Fruit fly (Drosophila melanogaster) whole organism, embryonic: Measurements from ENCODE around the gene nAChRalpha3.

ENCODE experiments used
- Adf1 ChIP-seq: fragments of 200-800 bp; sonication (Bioruptor generic); IDR thresholded peaks from 2 replicates; pipeline ENCODE4 v1.3.6; 2022; ENCODE audit warnings: missing biosample characterization, missing genetic modification characterization
- BEAF-32 ChIP-seq: fragments of 200-800 bp; sonication (Bioruptor generic); optimal IDR thresholded peaks from 3 replicates; lab custom pipeline; 2017; ENCODE audit warnings: missing biosample characterization, missing genetic modification characterization, mild to moderate bottlenecking, moderate library complexity, missing genetic modification reagents
- Bgb ChIP-seq: fragments of 200-800 bp; sonication (Bioruptor generic); IDR thresholded peaks from 2 replicates; pipeline ENCODE4 v1.3.6; 2022; ENCODE audit warnings: missing biosample characterization, missing genetic modification characterization; ENCODE audit not compliant: partially characterized antibody
- CG11560 ChIP-seq: fragments of 200-800 bp; sonication (Bioruptor generic); IDR thresholded peaks from 3 replicates; pipeline ENCODE4 v1.3.6; 2022; ENCODE audit warnings: missing biosample characterization, missing genetic modification characterization
- CG12071 ChIP-seq: fragments of 200-800 bp; sonication (Bioruptor generic); optimal IDR thresholded peaks from 3 replicates; lab custom pipeline; 2018; ENCODE audit warnings: missing biosample characterization, mild to moderate bottlenecking, missing genetic modification characterization
- CG13123 ChIP-seq: fragments of 200-800 bp; sonication (Bioruptor generic); optimal IDR thresholded peaks from 2 replicates; lab custom pipeline; 2016; ENCODE audit warnings: missing biosample characterization, missing genetic modification characterization
- CG15269 ChIP-seq: fragments of 200-800 bp; sonication (Bioruptor generic); optimal IDR thresholded peaks from 2 replicates; lab custom pipeline; 2018; ENCODE audit warnings: missing biosample characterization, mild to moderate bottlenecking, missing genetic modification characterization, moderate library complexity
- CG17186 ChIP-seq: fragments of 200-800 bp; sonication (Bioruptor generic); optimal IDR thresholded peaks from 3 replicates; lab custom pipeline; 2017; ENCODE audit warnings: missing biosample characterization, missing genetic modification reagents, missing genetic modification characterization
- CG17802 ChIP-seq: fragments of 200-800 bp; sonication (Bioruptor generic); optimal IDR thresholded peaks from 2 replicates; lab custom pipeline; 2018; ENCODE audit warnings: missing biosample characterization, mild to moderate bottlenecking, missing genetic modification characterization, moderate library complexity
- CG1792 ChIP-seq: fragments of 200-800 bp; sonication (Bioruptor generic); optimal IDR thresholded peaks from 2 replicates; lab custom pipeline; 2016; ENCODE audit warnings: missing biosample characterization, missing genetic modification characterization
- CG3065 ChIP-seq: fragments of 200-800 bp; sonication (Bioruptor generic); optimal IDR thresholded peaks from 2 replicates; lab custom pipeline; 2016; ENCODE audit warnings: missing biosample characterization, missing genetic modification characterization
- CG31441 ChIP-seq: fragments of 200-800 bp; sonication (Bioruptor generic); IDR thresholded peaks from 2 replicates; pipeline ENCODE4 v1.3.6; 2022; ENCODE audit warnings: missing biosample characterization, missing genetic modification characterization
- CG32532 ChIP-seq: fragments of 200-800 bp; sonication (Bioruptor generic); IDR thresholded peaks from 2 replicates; pipeline ENCODE4 v1.3.6; 2022; ENCODE audit warnings: missing biosample characterization, missing genetic modification characterization
- CG4820 ChIP-seq: fragments of 200-800 bp; sonication (Bioruptor generic); optimal IDR thresholded peaks from 3 replicates; lab custom pipeline; 2016; ENCODE audit warnings: missing biosample characterization, missing genetic modification characterization
- CG6854 ChIP-seq: fragments of 200-800 bp; sonication (Bioruptor generic); optimal IDR thresholded peaks from 3 replicates; lab custom pipeline; 2017; ENCODE audit warnings: missing biosample characterization, mild to moderate bottlenecking, missing genetic modification characterization
- D ChIP-seq, 2 experiments: fragments of 200-800 bp in 1 of 2; fragments of >200 bp in 1 of 2; sonication (Bioruptor generic) in 1 of 2; optimal IDR thresholded peaks; 2 replicates in 1 of 2; 3 replicates in 1 of 2; lab custom pipeline; 2017; ENCODE audit warnings: mild to moderate bottlenecking in 1 of 2, missing biosample characterization in 1 of 2, missing genetic modification characterization in 1 of 2, missing genetic modification reagents in 1 of 2
- D19A ChIP-seq: fragments of 200-800 bp; optimal IDR thresholded peaks from 3 replicates; lab custom pipeline; 2019; ENCODE audit warnings: missing biosample characterization, mild to moderate bottlenecking, missing genetic modification characterization, moderate library complexity
- D19B ChIP-seq: fragments of 200-800 bp; sonication (Bioruptor generic); optimal IDR thresholded peaks from 2 replicates; lab custom pipeline; 2017; ENCODE audit warnings: missing biosample characterization, mild to moderate bottlenecking, missing genetic modification characterization
- Dref ChIP-seq: fragments of 200-800 bp; sonication (Bioruptor generic); IDR thresholded peaks from 2 replicates; pipeline ENCODE4 v1.3.6; 2022; ENCODE audit warnings: missing biosample characterization, missing genetic modification characterization
- Fer2 ChIP-seq: fragments of 200-800 bp; sonication (Bioruptor generic); optimal IDR thresholded peaks from 2 replicates; lab custom pipeline; 2018; ENCODE audit warnings: missing biosample characterization, mild to moderate bottlenecking, missing genetic modification characterization, moderate library complexity
- H2.0 ChIP-seq: fragments of 200-800 bp; sonication (Bioruptor generic); IDR thresholded peaks from 2 replicates; pipeline ENCODE4 v1.3.6; 2022; ENCODE audit warnings: missing biosample characterization, missing genetic modification characterization
- MESR4 ChIP-seq: fragments of 200-800 bp; sonication (Bioruptor generic); optimal IDR thresholded peaks from 2 replicates; lab custom pipeline; 2018; ENCODE audit warnings: missing biosample characterization, mild to moderate bottlenecking, missing genetic modification characterization, moderate library complexity
- Mad ChIP-seq: fragments of 200-800 bp; sonication (Bioruptor generic); optimal IDR thresholded peaks from 2 replicates; lab custom pipeline; 2016; ENCODE audit warnings: missing biosample characterization, missing genetic modification characterization
- Max ChIP-seq: fragments of 200-800 bp; sonication (Bioruptor generic); optimal IDR thresholded peaks from 2 replicates; lab custom pipeline; 2016; ENCODE audit warnings: missing biosample characterization, mild to moderate bottlenecking, missing genetic modification characterization
- Oli ChIP-seq: fragments of 200-800 bp; sonication (Bioruptor generic); optimal IDR thresholded peaks from 2 replicates; lab custom pipeline; 2018; ENCODE audit warnings: missing biosample characterization, mild to moderate bottlenecking, missing genetic modification characterization, moderate library complexity
- Ptx1 ChIP-seq: fragments of 200-800 bp; sonication (Bioruptor generic); IDR thresholded peaks from 2 replicates; pipeline ENCODE4 v1.3.6; 2022; ENCODE audit warnings: missing biosample characterization, missing genetic modification characterization
- Sox102F ChIP-seq: fragments of 200-800 bp; sonication (Bioruptor generic); optimal IDR thresholded peaks from 2 replicates; lab custom pipeline; 2018; ENCODE audit warnings: missing biosample characterization, mild to moderate bottlenecking, missing genetic modification characterization, moderate library complexity
- Sry-β ChIP-seq: fragments of 200-800 bp; sonication (Bioruptor generic); optimal IDR thresholded peaks from 2 replicates; lab custom pipeline; 2018; ENCODE audit warnings: missing biosample characterization, mild to moderate bottlenecking, missing genetic modification characterization, moderate library complexity
- Sry-δ ChIP-seq: fragments of 200-800 bp; sonication (Bioruptor generic); optimal IDR thresholded peaks from 2 replicates; lab custom pipeline; 2016; ENCODE audit warnings: missing biosample characterization, missing genetic modification characterization
- Usf ChIP-seq: fragments of 200-800 bp; sonication (Bioruptor generic); optimal IDR thresholded peaks from 2 replicates; lab custom pipeline; 2017; ENCODE audit warnings: missing genotype, missing biosample characterization, missing genetic modification characterization
- ac ChIP-seq: fragments of 200-800 bp; sonication (Bioruptor generic); optimal IDR thresholded peaks from 3 replicates; lab custom pipeline; 2017; ENCODE audit warnings: missing biosample characterization, mild to moderate bottlenecking, missing genetic modification characterization
- ara ChIP-seq: fragments of 200-800 bp; sonication (Bioruptor generic); IDR thresholded peaks from 2 replicates; pipeline ENCODE4 v1.3.6; 2022; ENCODE audit warnings: missing biosample characterization, missing genetic modification characterization
- ato ChIP-seq: fragments of 200-800 bp; sonication (Bioruptor generic); IDR thresholded peaks from 2 replicates; pipeline ENCODE4 v1.3.6; 2022; ENCODE audit warnings: missing biosample characterization, missing genetic modification characterization; ENCODE audit not compliant: partially characterized antibody
- dati ChIP-seq: fragments of 200-800 bp; sonication (Bioruptor generic); IDR thresholded peaks from 2 replicates; pipeline ENCODE4 v1.3.6; 2022; ENCODE audit warnings: missing biosample characterization, missing genetic modification characterization
- dmrt99B ChIP-seq: fragments of 200-800 bp; sonication (Bioruptor generic); optimal IDR thresholded peaks from 2 replicates; lab custom pipeline; 2018; ENCODE audit warnings: missing biosample characterization, mild to moderate bottlenecking, missing genetic modification characterization, moderate library complexity
- dpn ChIP-seq, 2 experiments: fragments of 200-800 bp; sonication (Bioruptor generic); optimal IDR thresholded peaks; 3 replicates each; lab custom pipeline; 2016; ENCODE audit warnings: missing biosample characterization in 2 of 2, missing genetic modification characterization in 2 of 2
- esg ChIP-seq: fragments of 200-800 bp; sonication (Bioruptor generic); conservative IDR thresholded peaks from 2 replicates; pipeline ENCODE4 v1.3.6; 2022; ENCODE audit warnings: missing biosample characterization, missing genetic modification characterization
- ftz-f1 ChIP-seq: fragments of 200-800 bp; sonication (Bioruptor generic); optimal IDR thresholded peaks from 2 replicates; lab custom pipeline; 2016; ENCODE audit warnings: missing biosample characterization, missing genetic modification characterization
- gcm2 ChIP-seq: fragments of 200-800 bp; sonication (Bioruptor generic); optimal IDR thresholded peaks from 2 replicates; lab custom pipeline; 2016; ENCODE audit warnings: missing biosample characterization, missing genetic modification characterization
- gem ChIP-seq: fragments of 200-800 bp; sonication (Bioruptor generic); optimal IDR thresholded peaks from 2 replicates; lab custom pipeline; 2019; ENCODE audit warnings: missing biosample characterization, mild to moderate bottlenecking, missing genetic modification characterization, moderate library complexity
- nerfin-1 ChIP-seq: fragments of 200-800 bp; sonication (Bioruptor generic); optimal IDR thresholded peaks from 3 replicates; lab custom pipeline; 2019; ENCODE audit warnings: missing biosample characterization, mild to moderate bottlenecking, missing genetic modification characterization, moderate library complexity
- psq ChIP-seq: fragments of 200-800 bp; sonication (Bioruptor generic); optimal IDR thresholded peaks from 2 replicates; lab custom pipeline; 2017; ENCODE audit warnings: missing biosample characterization, missing genetic modification characterization
- ranshi ChIP-seq: fragments of 200-800 bp; sonication (Bioruptor generic); IDR thresholded peaks from 2 replicates; pipeline ENCODE4 v1.3.6; 2022; ENCODE audit warnings: missing biosample characterization, missing genetic modification characterization
- sens ChIP-seq: fragments of 200-800 bp; sonication (Bioruptor generic); peaks from one replicate; lab custom pipeline; 2016; ENCODE audit warnings: missing biosample characterization, missing genetic modification characterization
- sisA ChIP-seq: fragments of 200-800 bp; sonication (Bioruptor generic); IDR thresholded peaks from 2 replicates; pipeline ENCODE4 v1.3.6; 2022; ENCODE audit warnings: missing biosample characterization, missing genetic modification characterization
- tll ChIP-seq, 2 experiments: fragments of 200-800 bp in 1 of 2; fragments of >200 bp in 1 of 2; sonication (Bioruptor generic) in 1 of 2; optimal IDR thresholded peaks; 2 replicates each; lab custom pipeline; 2017 to 2019; ENCODE audit warnings: missing biosample characterization in 2 of 2, missing genetic modification characterization in 2 of 2, mild to moderate bottlenecking in 1 of 2, moderate library complexity in 1 of 2
- tna ChIP-seq: fragments of 200-800 bp; sonication (Bioruptor generic); IDR thresholded peaks from 2 replicates; pipeline ENCODE4 v1.3.6; 2022; ENCODE audit warnings: missing biosample characterization, missing genetic modification characterization; ENCODE audit not compliant: partially characterized antibody
- ttk ChIP-seq: fragments of 200-800 bp; sonication (Bioruptor generic); IDR thresholded peaks from 2 replicates; pipeline ENCODE4 v2.1.2; 2022; ENCODE audit warnings: missing biosample characterization, missing genetic modification characterization
- tup ChIP-seq: fragments of 200-800 bp; sonication (Bioruptor generic); optimal IDR thresholded peaks from 2 replicates; lab custom pipeline; 2016; ENCODE audit warnings: missing biosample characterization, mild to moderate bottlenecking, missing genetic modification characterization, moderate library complexity
- wdn ChIP-seq: fragments of 200-800 bp; sonication (Bioruptor generic); IDR thresholded peaks from 2 replicates; pipeline ENCODE4 v1.3.6; 2022; ENCODE audit warnings: missing biosample characterization, missing genetic modification characterization

The nAChRalpha3 gene

dm6 chrX:8254739-8255326 is 112.1 kb downstream of the nAChRalpha3 start (continued):
- TF ChIP-seq sens, result peak; percentile 62
- no peak for TF ChIP-seq tll (GFP tag; optimal IDR thresholded peaks at IDR 0.05; lab: Kevin White, UChicago)
- no peak for TF ChIP-seq ttk
- no peak for TF ChIP-seq Mad (GFP tag; lab: Kevin White, UChicago)
- TF ChIP-seq ranshi (GFP tag; lab: Robert Waterston, UW), result no peak
- TF ChIP-seq tup, result no peak
- TF ChIP-seq CG1792 (GFP tag; lab: Kevin White, UChicago), result no peak
- TF ChIP-seq Fer2, result no peak
- TF ChIP-seq Sry-β (GFP tag; lab: Kevin White, UChicago), result no peak
- TF ChIP-seq ac, result no peak
- no peak for TF ChIP-seq CG31441 (GFP tag; lab: Robert Waterston, UW)
- no peak for TF ChIP-seq CG12071
- TF ChIP-seq Sox102F (GFP tag; lab: Kevin White, UChicago), result peak; percentile 36
- no peak for TF ChIP-seq Bgb (GFP tag; lab: Robert Waterston, UW)
- peak; percentile 51 for TF ChIP-seq Ptx1 (GFP tag; lab: Robert Waterston, UW)
- 0 out of 2 replicates have a peak, but pooled peaks have one; percentile 27 for TF ChIP-seq ara (GFP tag; lab: Robert Waterston, UW)
- TF ChIP-seq ftz-f1 (GFP tag; lab: Kevin White, UChicago), result no peak
- no peak for TF ChIP-seq MESR4 (GFP tag; lab: Kevin White, UChicago)
- TF ChIP-seq dpn (GFP tag; optimal IDR thresholded peaks at IDR 0.05; lab: Kevin White, UChicago), result no peak
- TF ChIP-seq H2.0 (GFP tag; lab: Robert Waterston, UW), result peak; percentile 43; the same call in 1 of the 2 replicates
- peak; percentile 2 for TF ChIP-seq CG15269 (tag; lab: Kevin White, UChicago)
- no peak for TF ChIP-seq D19A (tag; lab: Kevin White, UChicago)
- no peak for TF ChIP-seq CG13123 (GFP tag; lab: Kevin White, UChicago)
- no peak for TF ChIP-seq Oli (tag; lab: Kevin White, UChicago)
- TF ChIP-seq Max (GFP tag; lab: Kevin White, UChicago), result no peak
- TF ChIP-seq CG6854 (GFP tag; lab: Kevin White, UChicago), result no peak
- TF ChIP-seq CG32532 (GFP tag; lab: Robert Waterston, UW), result no peak
- TF ChIP-seq CG11560 (tag; lab: Robert Waterston, UW), result no peak
- no peak for TF ChIP-seq BEAF-32 (GFP tag; lab: Kevin White, UChicago)
- no peak for TF ChIP-seq Usf (GFP tag; lab: Kevin White, UChicago)
- TF ChIP-seq CG3065 (GFP tag; lab: Kevin White, UChicago), result no peak
- no peak for TF ChIP-seq Sry-δ (GFP tag; lab: Kevin White, UChicago)
- no peak for TF ChIP-seq ato
- TF ChIP-seq dmrt99B (tag; lab: Kevin White, UChicago), result peak; percentile 48
- TF ChIP-seq CG17802, result no peak
- peak; percentile 46 for TF ChIP-seq gem (tag; lab: Kevin White, UChicago)
- TF ChIP-seq D19B (GFP tag; lab: Kevin White, UChicago), result no peak
- no peak for TF ChIP-seq Dref
- TF ChIP-seq CG17186 (GFP tag; lab: Kevin White, UChicago), result no peak
- TF ChIP-seq sisA (GFP tag; lab: Robert Waterston, UW), result peak; percentile 62
- no peak for TF ChIP-seq dati (GFP tag; lab: Robert Waterston, UW)
- TF ChIP-seq CG4820 (GFP tag; lab: Kevin White, UChicago), result no peak
- no peak for TF ChIP-seq gcm2 (GFP tag; lab: Kevin White, UChicago)
- TF ChIP-seq tna (GFP tag; lab: Robert Waterston, UW), result no peak
- TF ChIP-seq nerfin-1 (tag; lab: Kevin White, UChicago), result no peak
- TF ChIP-seq esg (GFP tag; lab: Robert Waterston, UW), result peak; percentile 18; the same call in 1 of the 2 replicates
- no peak for TF ChIP-seq psq (GFP tag; lab: Kevin White, UChicago)
- no peak for TF ChIP-seq D (optimal IDR thresholded peaks at IDR 0.05; lab: Kevin White, UChicago)
- TF ChIP-seq D (GFP tag; optimal IDR thresholded peaks at IDR 0.05; lab: Kevin White, UChicago), result no peak
- no peak for TF ChIP-seq Adf1 (GFP tag; lab: Robert Waterston, UW)
- TF ChIP-seq wdn (GFP tag; lab: Robert Waterston, UW), result no peak
